Fruit fly (Drosophila melanogaster) whole organism: ENCODE measurements around the gene Cks85A.

Source experiments
- CG8478 ChIP-seq: fragments of >200 bp; optimal IDR thresholded peaks from 2 replicates; lab custom pipeline; 2018; ENCODE audit warnings: inconsistent platforms
- Dll ChIP-seq: fragments of >200 bp; optimal IDR thresholded peaks from 2 replicates; lab custom pipeline; 2017
- EcR ChIP-seq, 2 experiments: fragments of >200 bp; optimal IDR thresholded peaks; 2 replicates each; lab custom pipeline; 2017; ENCODE audit warnings: missing biosample characterization in 2 of 2, missing genetic modification characterization in 2 of 2, missing genetic modification reagents in 2 of 2
- pan ChIP-seq: fragments of >200 bp; optimal IDR thresholded peaks from 2 replicates; lab custom pipeline; 2017
- psq ChIP-seq: fragments of >200 bp; optimal IDR thresholded peaks from 2 replicates; lab custom pipeline; 2017
- usp ChIP-seq: fragments of >200 bp; optimal IDR thresholded peaks from 2 replicates; lab custom pipeline; 2017; ENCODE audit warnings: missing biosample characterization, missing genetic modification characterization, mixed read lengths

Gene Cks85A

dm6 chr3R:8739161-8739783 is 21.0 kb upstream of the Cks85A start:
- TF ChIP-seq pan (lab: Kevin White, UChicago) (no peak), Dll (no peak), psq (lab: Kevin White, UChicago) (no peak), CG8478 (no peak), usp (GFP tag; lab: Kevin White, UChicago) (no peak), EcR (GFP tag; optimal IDR thresholded peaks at IDR 0.05; lab: Kevin White, UChicago) (no peak)

- no peak for TF ChIP-seq Dll
- TF ChIP-seq usp (GFP tag; lab: Kevin White, UChicago): no peak
- no peak for TF ChIP-seq pan (lab: Kevin White, UChicago)
- no peak for TF ChIP-seq psq (lab: Kevin White, UChicago)
- no peak for TF ChIP-seq CG8478
- no peak for TF ChIP-seq EcR (GFP tag; optimal IDR thresholded peaks at IDR 0.05; lab: Kevin White, UChicago)
Observed at dm6 chr3R:8731597-8732263, 13.5 kb upstream of the Cks85A start, which contains the start of the genes M1BP and CG8202. Gene M1BP, minus strand, starts transcription at chr3R:8731698. Gene CG8202, plus strand, starts transcription at chr3R:8732091.

- TF ChIP-seq usp (GFP tag; lab: Kevin White, UChicago) (no peak), CG8478 (no peak), psq (lab: Kevin White, UChicago) (no peak), Dll (no peak), pan (lab: Kevin White, UChicago) (no peak), EcR (GFP tag; optimal IDR thresholded peaks at IDR 0.05; lab: Kevin White, UChicago) (no peak)
Observed at dm6 chr3R:8729542-8729941, 11.3 kb upstream of the Cks85A start, which contains the start of gene ranshi. Gene ranshi, minus strand, starts transcription at chr3R:8729693.

dm6 chr3R:8726632-8727031 is 8.4 kb upstream of the Cks85A start, which contains the start of gene CG8159:
Gene CG8159, plus strand, starts transcription at chr3R:8726854.
- TF ChIP-seq pan (lab: Kevin White, UChicago) (no peak), usp (GFP tag; lab: Kevin White, UChicago) (no peak), Dll (no peak), CG8478 (no peak), psq (lab: Kevin White, UChicago) (no peak), EcR (GFP tag; optimal IDR thresholded peaks at IDR 0.05; lab: Kevin White, UChicago) (no peak)

- TF ChIP-seq Dll (no peak), EcR (GFP tag; optimal IDR thresholded peaks at IDR 0.05; lab: Kevin White, UChicago) (no peak), CG8478 (no peak), pan (lab: Kevin White, UChicago) (no peak), psq (lab: Kevin White, UChicago) (no peak), usp (GFP tag; lab: Kevin White, UChicago) (no peak)
Observed at dm6 chr3R:8725179-8725578, 6.9 kb upstream of the Cks85A start, which contains the start of gene ouib. Gene ouib, plus strand, starts transcription at chr3R:8725479.

- no peak for TF ChIP-seq psq (lab: Kevin White, UChicago)
- TF ChIP-seq CG8478: no peak
- TF ChIP-seq EcR (GFP tag; optimal IDR thresholded peaks at IDR 0.05; lab: Kevin White, UChicago): no peak
- no peak for TF ChIP-seq pan (lab: Kevin White, UChicago)
Observed at dm6 chr3R:8722962-8723548, 4.8 kb upstream of the Cks85A start, which contains the start of gene nom. Gene nom, plus strand, starts transcription at chr3R:8723174.

dm6 chr3R:8721071-8721470 is 2.8 kb upstream of the Cks85A start, which contains the start of gene CG8136:
Gene CG8136, plus strand, starts transcription at chr3R:8721371.
- no peak for TF ChIP-seq psq (lab: Kevin White, UChicago)
- no peak for TF ChIP-seq usp (GFP tag; lab: Kevin White, UChicago)
- no peak for TF ChIP-seq Dll
- TF ChIP-seq CG8478: no peak
- TF ChIP-seq EcR (GFP tag; optimal IDR thresholded peaks at IDR 0.05; lab: Kevin White, UChicago): no peak
- no peak for TF ChIP-seq pan (lab: Kevin White, UChicago)

dm6 chr3R:8718898-8719297 is 642 bp upstream of the Cks85A start, which contains the start of gene CG11760:
Gene CG11760, plus strand, starts transcription at chr3R:8719198.
- TF ChIP-seq CG8478 (no peak), Dll (no peak), usp (GFP tag; lab: Kevin White, UChicago) (no peak), psq (lab: Kevin White, UChicago) (no peak), EcR (GFP tag; optimal IDR thresholded peaks at IDR 0.05; lab: Kevin White, UChicago) (no peak), pan (lab: Kevin White, UChicago) (no peak)

- TF ChIP-seq usp (GFP tag; lab: Kevin White, UChicago): no peak
- TF ChIP-seq Dll: no peak
- no peak for TF ChIP-seq EcR (GFP tag; optimal IDR thresholded peaks at IDR 0.05; lab: Kevin White, UChicago)
- no peak for TF ChIP-seq pan (lab: Kevin White, UChicago)
- TF ChIP-seq psq (lab: Kevin White, UChicago): no peak
- TF ChIP-seq CG8478: no peak
Observed at dm6 chr3R:8716551-8716879, 1.7 kb downstream of the Cks85A start.

dm6 chr3R:8715851-8716550 is 2.3 kb downstream of the Cks85A start, which contains the start of gene TMEM216:
Gene TMEM216, plus strand, starts transcription at chr3R:8716243.
- TF ChIP-seq EcR (GFP tag; optimal IDR thresholded peaks at IDR 0.05; lab: Kevin White, UChicago): no peak
- TF ChIP-seq usp (GFP tag; lab: Kevin White, UChicago): no peak
- TF ChIP-seq CG8478: no peak
- TF ChIP-seq psq (lab: Kevin White, UChicago): no peak
- TF ChIP-seq pan (lab: Kevin White, UChicago): no peak
- no peak for TF ChIP-seq Dll

dm6 chr3R:8715371-8715770 is 2.9 kb downstream of the Cks85A start:
- no peak for TF ChIP-seq CG8478
- no peak for TF ChIP-seq usp (GFP tag; lab: Kevin White, UChicago)
- no peak for TF ChIP-seq pan (lab: Kevin White, UChicago)
- no peak for TF ChIP-seq Dll
- TF ChIP-seq psq (lab: Kevin White, UChicago): no peak
- no peak for TF ChIP-seq EcR (GFP tag; optimal IDR thresholded peaks at IDR 0.05; lab: Kevin White, UChicago)
